Fruit fly (Drosophila melanogaster): ENCODE measurements around the gene Abp1.

DNA sequence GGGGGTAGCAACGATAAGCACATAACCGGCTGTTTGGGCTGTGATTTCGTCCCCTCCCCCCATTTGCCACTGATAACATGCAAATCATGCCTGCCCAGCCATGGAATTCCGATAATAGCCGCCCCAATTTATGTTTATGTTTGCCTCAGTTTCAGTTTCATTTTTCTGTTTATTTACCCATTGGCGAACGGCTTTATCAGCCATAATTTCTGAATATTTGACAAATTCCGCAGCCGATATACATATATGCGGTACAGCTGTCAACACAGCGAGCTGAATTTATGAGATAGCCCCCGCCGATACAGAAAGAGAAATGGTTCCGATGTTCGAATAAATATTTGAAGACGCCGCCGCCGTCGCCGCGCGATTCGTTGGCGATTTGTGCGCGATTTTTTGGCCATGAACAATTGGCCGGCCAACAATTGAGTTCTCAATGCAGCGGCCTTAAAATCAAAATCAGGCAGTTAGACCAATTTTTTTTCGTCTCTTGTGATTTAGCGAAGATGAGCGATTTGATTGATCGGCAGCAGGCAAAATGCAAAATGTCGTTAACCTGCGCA lies 3.2 kb upstream of the Abp1 start:
- TF ChIP-seq CG11723 (GFP tag; optimal IDR thresholded peaks at IDR 0.05) (no peak), Hmx (GFP tag; optimal IDR thresholded peaks at IDR 0.05) (no peak), Kr (GFP tag; optimal IDR thresholded peaks at IDR 0.05) (no peak), cas (GFP tag; IDR thresholded peaks at IDR 0.05) (no peak), H2.0 (GFP tag; IDR thresholded peaks at IDR 0.05) (0 out of 2 replicates have a peak, but pooled peaks have one; percentile 3), cato (GFP tag; optimal IDR thresholded peaks at IDR 0.05; ENCODE audit: borderline replicate concordance) (no peak), CG32772 (GFP tag; IDR thresholded peaks at IDR 0.05) (no peak), CG14860 (GFP tag; IDR thresholded peaks at IDR 0.05; ENCODE audit: partially characterized antibody) (0 out of 3 replicates have a peak, but pooled peaks have one; percentile 30), Lim3 (GFP tag; IDR thresholded peaks at IDR 0.05) (no peak), org-1 (GFP tag; optimal IDR thresholded peaks at IDR 0.05) (no peak)

Measured in whole organism, embryonic.